Worm (Caenorhabditis elegans) whole organism, midembryonic: ENCODE results near the gene K02E2.8.

ENCODE experiments used
- cog-1 ChIP-seq: sonication (generic microtip); optimal IDR thresholded peaks from 2 replicates; lab custom pipeline; 2016; ENCODE audit warnings: missing genetic modification characterization, missing compliant biosample characterization
- flt-1 ChIP-seq: fragments of 200-800 bp; sonication (Bioruptor generic); IDR thresholded peaks from 2 replicates; pipeline ENCODE4 v1.3.6; 2022; ENCODE audit warnings: missing genetic modification characterization, missing compliant biosample characterization
- klf-2 ChIP-seq: fragments of 200-800 bp; sonication (Bioruptor generic); conservative IDR thresholded peaks from 2 replicates; pipeline ENCODE4 v1.3.6; 2022; ENCODE audit warnings: missing genetic modification reagents, missing genetic modification characterization, missing compliant biosample characterization
- med-1 ChIP-seq: sonication (generic microtip); optimal IDR thresholded peaks from 2 replicates; lab custom pipeline; 2017; ENCODE audit warnings: missing genetic modification characterization, mild to moderate bottlenecking, missing compliant biosample characterization, antibody characterized with exemption, missing genetic modification reagents; ENCODE audit not compliant: insufficient read depth
- ref-1 ChIP-seq: fragments of 200-800 bp; sonication (Bioruptor generic); conservative IDR thresholded peaks from 2 replicates; pipeline ENCODE4 v1.3.6; 2022; ENCODE audit warnings: missing genetic modification reagents, missing genetic modification characterization, missing compliant biosample characterization
- tab-1 ChIP-seq: fragments of 200-800 bp; sonication (Bioruptor generic); IDR thresholded peaks from 2 replicates; pipeline ENCODE4 v1.3.6; 2022; ENCODE audit warnings: missing genetic modification characterization, missing compliant biosample characterization
- ztf-29 ChIP-seq: fragments of 200-800 bp; sonication (Bioruptor generic); IDR thresholded peaks from 2 replicates; pipeline ENCODE4 v1.3.6; 2022; ENCODE audit warnings: missing genetic modification reagents, missing genetic modification characterization, missing compliant biosample characterization

DNA sequence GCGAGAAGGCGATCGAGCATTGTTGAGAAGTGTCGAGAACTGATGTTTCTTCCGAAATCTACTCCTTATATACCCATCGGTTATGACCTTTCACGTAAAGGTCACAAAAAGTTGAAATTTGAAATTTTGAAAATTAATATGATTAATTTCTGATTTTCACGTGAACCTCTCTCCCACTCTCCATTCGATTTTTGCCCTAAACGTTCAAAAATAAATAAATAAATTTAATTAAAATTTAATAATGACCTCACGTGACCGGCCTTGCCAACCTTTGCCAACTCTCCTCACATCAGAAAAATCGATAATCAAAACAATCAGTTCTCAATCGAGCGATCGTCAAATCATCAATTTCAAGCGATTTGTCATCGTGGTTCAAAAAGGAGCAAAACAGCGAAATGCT lies 49.3 kb downstream of the K02E2.8 start, which contains the start of gene Y113G7C.1:
- TF ChIP-seq ref-1 (GFP tag; lab: Robert Waterston, UW) (no peak), flt-1 (GFP tag; lab: Robert Waterston, UW) (no peak), klf-2 (GFP tag; lab: Robert Waterston, UW) (no peak), ztf-29 (GFP tag; lab: Robert Waterston, UW) (no peak), cog-1 (tag; lab: Kevin White, UChicago) (no peak), med-1 (GFP tag; lab: Kevin White, UChicago) (no peak), tab-1 (no peak)
